Fruit fly (Drosophila melanogaster): Measurements from ENCODE around the gene CG43630.

Gene CG43630

dm6 chr3R:12718536-12719033, 42.5 kb upstream of the CG43630 start:
- no peak for TF ChIP-seq gl (tag; optimal IDR thresholded peaks at IDR 0.05)
- TF ChIP-seq rn (GFP tag; IDR thresholded peaks at IDR 0.05) = no peak
- no peak for TF ChIP-seq CG32121 (GFP tag; IDR thresholded peaks at IDR 0.05)
- no peak for TF ChIP-seq Snoo (tag; optimal IDR thresholded peaks at IDR 0.05)
- TF ChIP-seq CG12605 (GFP tag; IDR thresholded peaks at IDR 0.05) = 0 out of 2 replicates have a peak, but pooled peaks have one; percentile 4
- TF ChIP-seq CG15710 (tag; optimal IDR thresholded peaks at IDR 0.05) = no peak
- no peak for TF ChIP-seq CG10348 (GFP tag; IDR thresholded peaks at IDR 0.05)
- TF ChIP-seq CG9948 (tag; optimal IDR thresholded peaks at IDR 0.05) = no peak
- no peak for TF ChIP-seq D1 (tag; optimal IDR thresholded peaks at IDR 0.05)
- TF ChIP-seq EcR (GFP tag; optimal IDR thresholded peaks at IDR 0.05) = no peak
- TF ChIP-seq Pif1A (GFP tag; optimal IDR thresholded peaks at IDR 0.05) = no peak
- no peak for TF ChIP-seq CG13204 (GFP tag; optimal IDR thresholded peaks at IDR 0.05)
- no peak for TF ChIP-seq Pif1B (GFP tag; optimal IDR thresholded peaks at IDR 0.05)
- TF ChIP-seq fd96Ca (GFP tag; IDR thresholded peaks at IDR 0.05) = no peak
- no peak for TF ChIP-seq CG17806 (tag; optimal IDR thresholded peaks at IDR 0.05)
- TF ChIP-seq CG8301 (tag; optimal IDR thresholded peaks at IDR 0.05) = no peak
- TF ChIP-seq Ets98B (GFP tag; IDR thresholded peaks at IDR 0.05) = 0 out of 2 replicates have a peak, but pooled peaks have one; percentile 2

dm6 chr3R:12717588-12718535, 41.8 kb upstream of the CG43630 start:
- TF ChIP-seq Ets98B (GFP tag; IDR thresholded peaks at IDR 0.05) (peak; percentile 61), EcR (GFP tag; optimal IDR thresholded peaks at IDR 0.05) (no peak), CG8159 (tag; optimal IDR thresholded peaks at IDR 0.05) (peak; percentile 26), gl (tag; optimal IDR thresholded peaks at IDR 0.05) (peak; percentile 0), CG15710 (tag; optimal IDR thresholded peaks at IDR 0.05) (no peak), CG17806 (tag; optimal IDR thresholded peaks at IDR 0.05) (peak; percentile 24), CG13204 (GFP tag; optimal IDR thresholded peaks at IDR 0.05) (no peak), Pif1B (GFP tag; optimal IDR thresholded peaks at IDR 0.05) (no peak), Snoo (tag; optimal IDR thresholded peaks at IDR 0.05) (no peak), CG14655 (GFP tag; optimal IDR thresholded peaks at IDR 0.05) (peak; percentile 57), fd96Ca (GFP tag; IDR thresholded peaks at IDR 0.05) (peak; percentile 36; the same call in 1 of the 3 replicates), CG8301 (tag; optimal IDR thresholded peaks at IDR 0.05) (peak; percentile 33), CG34367 (tag; optimal IDR thresholded peaks at IDR 0.05) (no peak), CG12605 (GFP tag; IDR thresholded peaks at IDR 0.05) (0 out of 2 replicates have a peak, but pooled peaks have one; percentile 20), Pif1A (GFP tag; optimal IDR thresholded peaks at IDR 0.05) (peak; percentile 38), CG9948 (tag; optimal IDR thresholded peaks at IDR 0.05) (no peak), rn (GFP tag; IDR thresholded peaks at IDR 0.05) (0 out of 2 replicates have a peak, but pooled peaks have one; percentile 15), CG4496 (GFP tag; IDR thresholded peaks at IDR 0.05) (peak; percentile 61), CG10348 (GFP tag; IDR thresholded peaks at IDR 0.05) (no peak), CG32121 (GFP tag; IDR thresholded peaks at IDR 0.05) (no peak; the same call in 1 of the 2 replicates), D1 (tag; optimal IDR thresholded peaks at IDR 0.05) (no peak)

- TF ChIP-seq CG17806 (tag; optimal IDR thresholded peaks at IDR 0.05) = peak; percentile 27
- TF ChIP-seq CG13204 (GFP tag; optimal IDR thresholded peaks at IDR 0.05) = peak; percentile 72
- TF ChIP-seq CG8159 (tag; optimal IDR thresholded peaks at IDR 0.05) = peak; percentile 44
- peak; percentile 34; the same call in 1 of the 2 replicates for TF ChIP-seq Ets98B (GFP tag; IDR thresholded peaks at IDR 0.05)
- TF ChIP-seq CG14655 (GFP tag; optimal IDR thresholded peaks at IDR 0.05) = no peak
- no peak for TF ChIP-seq rn (GFP tag; IDR thresholded peaks at IDR 0.05)
- no peak for TF ChIP-seq Pif1B (GFP tag; optimal IDR thresholded peaks at IDR 0.05)
- TF ChIP-seq Pif1A (GFP tag; optimal IDR thresholded peaks at IDR 0.05) = no peak
- peak; percentile 48; the same call in 2 of the 3 replicates for TF ChIP-seq CG4496 (GFP tag; IDR thresholded peaks at IDR 0.05)
- TF ChIP-seq fd96Ca (GFP tag; IDR thresholded peaks at IDR 0.05) = peak; percentile 40; the same call in 2 of the 3 replicates
- peak; percentile 88 for TF ChIP-seq gl (tag; optimal IDR thresholded peaks at IDR 0.05)
- no peak for TF ChIP-seq CG9948 (tag; optimal IDR thresholded peaks at IDR 0.05)
- TF ChIP-seq D1 (tag; optimal IDR thresholded peaks at IDR 0.05) = no peak
- TF ChIP-seq Snoo (tag; optimal IDR thresholded peaks at IDR 0.05) = peak; percentile 36
- no peak for TF ChIP-seq CG8301 (tag; optimal IDR thresholded peaks at IDR 0.05)
- peak; percentile 84 for TF ChIP-seq EcR (GFP tag; optimal IDR thresholded peaks at IDR 0.05)
- TF ChIP-seq CG34367 (tag; optimal IDR thresholded peaks at IDR 0.05) = peak; percentile 47
- no peak for TF ChIP-seq CG10348 (GFP tag; IDR thresholded peaks at IDR 0.05)
- TF ChIP-seq CG12605 (GFP tag; IDR thresholded peaks at IDR 0.05) = peak; percentile 60; the same call in 1 of the 2 replicates
- TF ChIP-seq CG32121 (GFP tag; IDR thresholded peaks at IDR 0.05) = peak; percentile 30; the same call in 1 of the 2 replicates
- TF ChIP-seq CG15710 (tag; optimal IDR thresholded peaks at IDR 0.05) = peak; percentile 30
Measured at dm6 chr3R:12716894-12717293, 40.8 kb upstream of the CG43630 start.

- TF ChIP-seq CG10348 (GFP tag; IDR thresholded peaks at IDR 0.05) = no peak
- no peak for TF ChIP-seq CG14655 (GFP tag; optimal IDR thresholded peaks at IDR 0.05)
- TF ChIP-seq D1 (tag; optimal IDR thresholded peaks at IDR 0.05) = no peak
- no peak for TF ChIP-seq Snoo (tag; optimal IDR thresholded peaks at IDR 0.05)
- TF ChIP-seq CG34367 (tag; optimal IDR thresholded peaks at IDR 0.05) = no peak
- TF ChIP-seq CG13204 (GFP tag; optimal IDR thresholded peaks at IDR 0.05) = no peak
- no peak for TF ChIP-seq Pif1A (GFP tag; optimal IDR thresholded peaks at IDR 0.05)
- TF ChIP-seq CG32121 (GFP tag; IDR thresholded peaks at IDR 0.05) = no peak
- TF ChIP-seq CG8301 (tag; optimal IDR thresholded peaks at IDR 0.05) = no peak
- TF ChIP-seq CG17806 (tag; optimal IDR thresholded peaks at IDR 0.05) = no peak
- TF ChIP-seq rn (GFP tag; IDR thresholded peaks at IDR 0.05) = no peak
- TF ChIP-seq CG4496 (GFP tag; IDR thresholded peaks at IDR 0.05) = no peak
- TF ChIP-seq CG8159 (tag; optimal IDR thresholded peaks at IDR 0.05) = no peak
- no peak for TF ChIP-seq EcR (GFP tag; optimal IDR thresholded peaks at IDR 0.05)
- no peak for TF ChIP-seq Ets98B (GFP tag; IDR thresholded peaks at IDR 0.05)
- no peak for TF ChIP-seq CG12605 (GFP tag; IDR thresholded peaks at IDR 0.05)
- TF ChIP-seq gl (tag; optimal IDR thresholded peaks at IDR 0.05) = no peak
Measured at dm6 chr3R:12716251-12716650, 40.2 kb upstream of the CG43630 start.

Measured in whole organism, pupa.